Fruit fly (Drosophila melanogaster) whole organism, embryonic: ENCODE results near the gene CG44004.

Experiments used
- Atf-2 ChIP-seq: fragments of 200-800 bp; sonication (Bioruptor generic); optimal IDR thresholded peaks from 2 replicates; lab custom pipeline; 2016; ENCODE audit warnings: missing biosample characterization, missing genetic modification characterization
- BEAF-32 ChIP-seq: fragments of 200-800 bp; sonication (Bioruptor generic); optimal IDR thresholded peaks from 3 replicates; lab custom pipeline; 2017; ENCODE audit warnings: missing biosample characterization, missing genetic modification characterization, mild to moderate bottlenecking, moderate library complexity, missing genetic modification reagents
- Bdp1 ChIP-seq: fragments of 200-800 bp; sonication (Bioruptor generic); optimal IDR thresholded peaks from 3 replicates; lab custom pipeline; 2016; ENCODE audit warnings: missing biosample characterization, missing genetic modification characterization
- Bteb2 ChIP-seq: fragments of 200-800 bp; sonication (Bioruptor generic); optimal IDR thresholded peaks from 2 replicates; lab custom pipeline; 2016; ENCODE audit warnings: missing biosample characterization, missing genetic modification characterization
- CG10431 ChIP-seq: fragments of 200-800 bp; sonication (Bioruptor generic); optimal IDR thresholded peaks from 3 replicates; lab custom pipeline; 2018; ENCODE audit warnings: missing biosample characterization, mild to moderate bottlenecking, missing genetic modification characterization
- CG10654 ChIP-seq: fragments of 200-800 bp; sonication (Bioruptor generic); optimal IDR thresholded peaks from 2 replicates; lab custom pipeline; 2016; ENCODE audit warnings: missing biosample characterization, missing genetic modification characterization
- CG10979 ChIP-seq: fragments of 200-800 bp; sonication (Bioruptor generic); optimal IDR thresholded peaks from 2 replicates; lab custom pipeline; 2018; ENCODE audit warnings: missing biosample characterization, mild to moderate bottlenecking, missing genetic modification characterization, moderate library complexity
- CG11723 ChIP-seq: fragments of 200-800 bp; sonication (Bioruptor generic); optimal IDR thresholded peaks from 2 replicates; lab custom pipeline; 2017; ENCODE audit warnings: missing biosample characterization, mild to moderate bottlenecking, missing genetic modification characterization
- CG12744 ChIP-seq: fragments of 200-800 bp; sonication (Bioruptor generic); optimal IDR thresholded peaks from 2 replicates; lab custom pipeline; 2016; ENCODE audit warnings: missing biosample characterization, missing genetic modification characterization
- CG12942 ChIP-seq: fragments of 200-800 bp; sonication (Bioruptor generic); optimal IDR thresholded peaks from 3 replicates; lab custom pipeline; 2016; ENCODE audit warnings: missing biosample characterization, missing genetic modification characterization
- CG16813 ChIP-seq: fragments of 200-800 bp; sonication (Bioruptor generic); IDR thresholded peaks from 3 replicates; pipeline ENCODE4 v1.3.6; 2022; ENCODE audit warnings: missing biosample characterization, missing genetic modification characterization; ENCODE audit not compliant: partially characterized antibody
- CG16863 ChIP-seq: fragments of 200-800 bp; sonication (Bioruptor generic); optimal IDR thresholded peaks from 3 replicates; lab custom pipeline; 2016; ENCODE audit warnings: missing biosample characterization, missing genetic modification characterization
- CG18476 ChIP-seq: fragments of 200-800 bp; sonication (Bioruptor generic); optimal IDR thresholded peaks from 2 replicates; lab custom pipeline; 2016; ENCODE audit warnings: missing biosample characterization, mild to moderate bottlenecking, missing genetic modification characterization
- CG2116 ChIP-seq: fragments of 200-800 bp; sonication (Bioruptor generic); optimal IDR thresholded peaks from 3 replicates; lab custom pipeline; 2018; ENCODE audit warnings: missing biosample characterization, mild to moderate bottlenecking, missing genetic modification characterization
- CG31388 ChIP-seq: fragments of 200-800 bp; sonication (Bioruptor generic); optimal IDR thresholded peaks from 2 replicates; lab custom pipeline; 2016; ENCODE audit warnings: missing biosample characterization, missing genetic modification characterization
- CG6813 ChIP-seq: fragments of 200-800 bp; sonication (Bioruptor generic); optimal IDR thresholded peaks from 2 replicates; lab custom pipeline; 2017; ENCODE audit warnings: missing biosample characterization, missing genetic modification characterization, mild to moderate bottlenecking, moderate library complexity, missing genetic modification reagents
- CG8765 ChIP-seq: fragments of 200-800 bp; sonication (Bioruptor generic); IDR thresholded peaks from 2 replicates; pipeline ENCODE4 v1.3.6; 2022; ENCODE audit warnings: missing biosample characterization, missing genetic modification characterization
- CG8924 ChIP-seq: fragments of 200-800 bp; optimal IDR thresholded peaks from 3 replicates; lab custom pipeline; 2019; ENCODE audit warnings: missing biosample characterization, mild to moderate bottlenecking, missing genetic modification characterization, moderate library complexity
- CG9215 ChIP-seq: fragments of 200-800 bp; sonication (Bioruptor generic); IDR thresholded peaks from 2 replicates; pipeline ENCODE4 v1.3.6; 2022; ENCODE audit warnings: missing biosample characterization, missing genetic modification characterization
- D ChIP-seq, 2 experiments: fragments of 200-800 bp in 1 of 2; fragments of >200 bp in 1 of 2; sonication (Bioruptor generic) in 1 of 2; optimal IDR thresholded peaks; 2 replicates in 1 of 2; 3 replicates in 1 of 2; lab custom pipeline; 2017; ENCODE audit warnings: mild to moderate bottlenecking in 1 of 2, missing biosample characterization in 1 of 2, missing genetic modification characterization in 1 of 2, missing genetic modification reagents in 1 of 2
- Deaf1 ChIP-seq: fragments of 200-800 bp; optimal IDR thresholded peaks from 3 replicates; lab custom pipeline; 2019; ENCODE audit warnings: missing biosample characterization, mild to moderate bottlenecking, missing genetic modification characterization, moderate library complexity
- Ets65A ChIP-seq: fragments of 200-800 bp; sonication (Bioruptor generic); peaks from one replicate; lab custom pipeline; 2016; ENCODE audit warnings: missing biosample characterization, missing genetic modification characterization
- H2.0 ChIP-seq: fragments of 200-800 bp; sonication (Bioruptor generic); IDR thresholded peaks from 2 replicates; pipeline ENCODE4 v1.3.6; 2022; ENCODE audit warnings: missing biosample characterization, missing genetic modification characterization
- Mad ChIP-seq: fragments of 200-800 bp; sonication (Bioruptor generic); optimal IDR thresholded peaks from 2 replicates; lab custom pipeline; 2016; ENCODE audit warnings: missing biosample characterization, missing genetic modification characterization
- Max ChIP-seq: fragments of 200-800 bp; sonication (Bioruptor generic); optimal IDR thresholded peaks from 2 replicates; lab custom pipeline; 2016; ENCODE audit warnings: missing biosample characterization, mild to moderate bottlenecking, missing genetic modification characterization
- Mrtf ChIP-seq: fragments of 200-800 bp; sonication (Bioruptor generic); IDR thresholded peaks from 3 replicates; pipeline ENCODE4 v1.3.6; 2022; ENCODE audit warnings: missing biosample characterization, missing genetic modification characterization
- Nf-YC ChIP-seq: fragments of 200-800 bp; optimal IDR thresholded peaks from 3 replicates; lab custom pipeline; 2019; ENCODE audit warnings: missing biosample characterization, mild to moderate bottlenecking, missing genetic modification characterization, moderate library complexity
- NfI ChIP-seq: fragments of 200-800 bp; sonication (Bioruptor generic); optimal IDR thresholded peaks from 3 replicates; lab custom pipeline; 2018; ENCODE audit warnings: missing biosample characterization, mild to moderate bottlenecking, missing genetic modification characterization, moderate library complexity
- Usf ChIP-seq: fragments of 200-800 bp; sonication (Bioruptor generic); optimal IDR thresholded peaks from 2 replicates; lab custom pipeline; 2017; ENCODE audit warnings: missing genotype, missing biosample characterization, missing genetic modification characterization
- YL-1 ChIP-seq: fragments of 200-800 bp; sonication (Bioruptor generic); optimal IDR thresholded peaks from 3 replicates; lab custom pipeline; 2017; ENCODE audit warnings: missing biosample characterization, mild to moderate bottlenecking, missing genetic modification characterization
- ac ChIP-seq: fragments of 200-800 bp; sonication (Bioruptor generic); optimal IDR thresholded peaks from 3 replicates; lab custom pipeline; 2017; ENCODE audit warnings: missing biosample characterization, mild to moderate bottlenecking, missing genetic modification characterization
- chn ChIP-seq: fragments of 200-800 bp; sonication (Bioruptor generic); optimal IDR thresholded peaks from 2 replicates; lab custom pipeline; 2016; ENCODE audit warnings: missing biosample characterization, missing genetic modification characterization
- ci ChIP-seq: fragments of 200-800 bp; sonication (Bioruptor generic); IDR thresholded peaks from 3 replicates; pipeline ENCODE4 v1.3.6; 2022; ENCODE audit warnings: missing biosample characterization, missing genetic modification characterization
- disco-r ChIP-seq: fragments of 200-800 bp; sonication (Bioruptor generic); optimal IDR thresholded peaks from 2 replicates; lab custom pipeline; 2016; ENCODE audit warnings: missing biosample characterization, missing genetic modification characterization
- dmrt99B ChIP-seq: fragments of 200-800 bp; sonication (Bioruptor generic); optimal IDR thresholded peaks from 2 replicates; lab custom pipeline; 2018; ENCODE audit warnings: missing biosample characterization, mild to moderate bottlenecking, missing genetic modification characterization, moderate library complexity
- ems ChIP-seq: fragments of 200-800 bp; sonication (Bioruptor generic); optimal IDR thresholded peaks from 3 replicates; lab custom pipeline; 2016; ENCODE audit warnings: missing biosample characterization, missing genetic modification characterization
- fd64A ChIP-seq: fragments of 200-800 bp; sonication (Bioruptor generic); optimal IDR thresholded peaks from 3 replicates; lab custom pipeline; 2018; ENCODE audit warnings: missing biosample characterization, mild to moderate bottlenecking, missing genetic modification characterization
- gce ChIP-seq: fragments of 200-800 bp; sonication (Bioruptor generic); IDR thresholded peaks from 3 replicates; pipeline ENCODE4 v1.3.6; 2022; ENCODE audit warnings: missing biosample characterization, missing genetic modification characterization
- gcm ChIP-seq: fragments of 200-800 bp; sonication (Bioruptor generic); optimal IDR thresholded peaks from 2 replicates; lab custom pipeline; 2019; ENCODE audit warnings: missing biosample characterization, mild to moderate bottlenecking, missing genetic modification characterization, moderate library complexity
- gsb ChIP-seq: fragments of 200-800 bp; sonication (Bioruptor generic); IDR thresholded peaks from 2 replicates; pipeline ENCODE4 v1.3.6; 2022; ENCODE audit warnings: missing biosample characterization, missing genetic modification characterization
- ham ChIP-seq: fragments of 200-800 bp; sonication (Bioruptor generic); IDR thresholded peaks from 2 replicates; pipeline ENCODE4 v1.3.6; 2022; ENCODE audit warnings: missing biosample characterization, missing genetic modification characterization
- lilli ChIP-seq: fragments of 200-800 bp; sonication (Bioruptor generic); optimal IDR thresholded peaks from 3 replicates; lab custom pipeline; 2016; ENCODE audit warnings: missing biosample characterization, missing genetic modification characterization
- lola ChIP-seq, 3 experiments: fragments of >200 bp in 2 of 3; fragments of 200-800 bp in 1 of 3; sonication (Bioruptor generic) in 1 of 3; optimal IDR thresholded peaks; 2 replicates each; lab custom pipeline; 2017 to 2019; ENCODE audit warnings: missing biosample characterization in 3 of 3, missing genetic modification characterization in 3 of 3, mild to moderate bottlenecking in 1 of 3, moderate library complexity in 1 of 3
- rib ChIP-seq: fragments of 200-800 bp; sonication (Bioruptor generic); IDR thresholded peaks from 2 replicates; pipeline ENCODE4 v1.3.6; 2022; ENCODE audit warnings: missing biosample characterization, missing genetic modification characterization
- scrt ChIP-seq: fragments of 200-800 bp; sonication (Bioruptor generic); optimal IDR thresholded peaks from 2 replicates; lab custom pipeline; 2018; ENCODE audit warnings: missing biosample characterization, mild to moderate bottlenecking, missing genetic modification characterization, moderate library complexity
- sens ChIP-seq: fragments of 200-800 bp; sonication (Bioruptor generic); peaks from one replicate; lab custom pipeline; 2016; ENCODE audit warnings: missing biosample characterization, missing genetic modification characterization
- slou ChIP-seq: fragments of 200-800 bp; sonication (Bioruptor generic); optimal IDR thresholded peaks from 3 replicates; lab custom pipeline; 2016; ENCODE audit warnings: missing biosample characterization, missing genetic modification characterization
- stc ChIP-seq: fragments of 200-800 bp; sonication (Bioruptor generic); IDR thresholded peaks from 2 replicates; pipeline ENCODE4 v1.3.6; 2022; ENCODE audit warnings: missing biosample characterization, missing genetic modification characterization
- twi ChIP-seq: fragments of 200-800 bp; optimal IDR thresholded peaks from 2 replicates; lab custom pipeline; 2019; ENCODE audit warnings: missing biosample characterization, mild to moderate bottlenecking, missing genetic modification characterization, moderate library complexity

The CG44004 gene

dm6 chr3L:18114038-18114926 is 40.6 kb upstream of the CG44004 start (continued):
- TF ChIP-seq Mad (no peak), CG16813 (no peak), CG6813 (GFP tag; lab: Kevin White, UChicago) (peak; percentile 41), gsb (GFP tag; lab: Robert Waterston, UW) (no peak), Bteb2 (GFP tag; lab: Kevin White, UChicago) (no peak), CG11723 (GFP tag; lab: Kevin White, UChicago) (no peak), CG12942 (GFP tag; lab: Kevin White, UChicago) (peak; percentile 32), NfI (GFP tag; lab: Kevin White, UChicago) (peak; percentile 37), twi (tag; lab: Kevin White, UChicago) (no peak), disco-r (GFP tag; lab: Kevin White, UChicago) (no peak), CG10654 (GFP tag; lab: Kevin White, UChicago) (peak; percentile 21), gcm (GFP tag; lab: Kevin White, UChicago) (peak; percentile 31), CG18476 (GFP tag; lab: Kevin White, UChicago) (no peak), ems (peak; percentile 3), BEAF-32 (GFP tag; lab: Kevin White, UChicago) (no peak), scrt (GFP tag; lab: Kevin White, UChicago) (no peak), ham (no peak), CG10979 (tag; lab: Kevin White, UChicago) (no peak), CG12744 (GFP tag; lab: Kevin White, UChicago) (peak; percentile 3), CG8924 (peak; percentile 65), D (optimal IDR thresholded peaks at IDR 0.05; lab: Kevin White, UChicago) (no peak), D (GFP tag; optimal IDR thresholded peaks at IDR 0.05; lab: Kevin White, UChicago) (no peak), Atf-2 (GFP tag; lab: Kevin White, UChicago) (no peak), CG2116 (GFP tag; lab: Kevin White, UChicago) (peak; percentile 20), fd64A (peak; percentile 73), dmrt99B (tag; lab: Kevin White, UChicago) (peak; percentile 77), CG31388 (GFP tag; lab: Kevin White, UChicago) (no peak), sens (GFP tag; lab: Kevin White, UChicago) (peak; percentile 85), Ets65A (GFP tag; lab: Kevin White, UChicago) (peak; percentile 81), Usf (no peak), Deaf1 (tag; lab: Kevin White, UChicago) (no peak), lilli (GFP tag; lab: Kevin White, UChicago) (no peak), H2.0 (peak; percentile 52), slou (GFP tag; lab: Kevin White, UChicago) (no peak), lola (GFP tag; optimal IDR thresholded peaks at IDR 0.05; lab: Kevin White, UChicago) (peak in 1 of 3 experiments; percentile 10), chn (GFP tag; lab: Kevin White, UChicago) (no peak), Max (GFP tag; lab: Kevin White, UChicago) (no peak), rib (peak; percentile 47; the same call in 1 of the 2 replicates), Bdp1 (GFP tag; lab: Kevin White, UChicago) (peak; percentile 14), CG9215 (GFP tag; lab: Robert Waterston, UW) (no peak), CG16863 (GFP tag; lab: Kevin White, UChicago) (peak; percentile 7), YL-1 (no peak), Nf-YC (tag; lab: Kevin White, UChicago) (no peak), ac (GFP tag; lab: Kevin White, UChicago) (no peak), ci (GFP tag; lab: Robert Waterston, UW) (no peak; the same call in 1 of the 3 replicates), gce (GFP tag; lab: Robert Waterston, UW) (peak; percentile 51; the same call in 1 of the 3 replicates), CG8765 (GFP tag; lab: Robert Waterston, UW) (no peak), CG10431 (GFP tag; lab: Kevin White, UChicago) (peak; percentile 95), Mrtf (GFP tag; lab: Robert Waterston, UW) (peak; percentile 7; the same call in 1 of the 3 replicates), stc (GFP tag; lab: Robert Waterston, UW) (peak; percentile 50; the same call in 1 of the 2 replicates)
